Worm (Caenorhabditis elegans) whole organism, L2 larva: ENCODE measurements around the gene C14B9.10.

Experiments
- nhr-237 ChIP-seq: fragments of 150-350 bp; optimal IDR thresholded peaks from 2 replicates; lab custom pipeline; 2014; ENCODE audit warnings: missing biosample characterization, missing genetic modification characterization
- nhr-25 ChIP-seq: fragments of 150-350 bp; sonication (generic microtip); optimal IDR thresholded peaks from 3 replicates; lab custom pipeline; 2014; ENCODE audit warnings: missing biosample characterization, missing genetic modification characterization

DNA sequence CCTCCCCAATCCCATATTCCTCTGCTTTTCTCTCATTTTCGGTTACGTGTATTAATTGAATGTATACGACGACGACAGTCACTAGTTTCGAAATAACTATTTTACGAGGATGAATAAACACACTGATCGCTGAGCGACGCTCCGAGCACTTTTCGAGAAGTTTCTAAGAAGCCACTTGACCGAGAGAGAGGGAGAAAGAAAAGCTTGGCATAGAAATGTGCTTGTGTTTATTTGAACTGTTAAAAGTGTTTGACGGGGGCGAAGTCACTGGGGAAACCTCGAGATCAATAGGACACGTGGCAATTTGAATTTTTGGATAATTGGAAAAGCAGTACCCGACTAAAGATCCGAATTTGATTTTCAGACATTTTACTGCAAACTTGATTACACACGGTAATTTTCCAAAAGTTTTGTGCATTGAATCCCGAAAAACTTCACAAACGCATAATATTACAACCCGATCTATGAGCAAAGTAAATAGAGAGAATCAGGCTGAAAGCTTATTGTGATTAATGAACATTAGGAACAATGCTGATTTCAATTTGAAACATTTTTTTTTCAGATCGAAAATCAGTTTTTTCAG is 6.0 kb downstream of the C14B9.10 start:
- no peak for TF ChIP-seq nhr-25 (tag; lab: Kevin White, UChicago)
- no peak for TF ChIP-seq nhr-237 (tag; lab: Kevin White, UChicago)
